Worm (Caenorhabditis elegans): ENCODE results near the gene F59A7.12.
A peak's percentile ranks its signal among the peaks of the same experiment; 100 is the strongest.

F59A7.12 gene

ce11 chrV:1999531-2000094 lies 30.4 kb upstream of the F59A7.12 start, which contains the start of gene alh-5 (continued):
- TF ChIP-seq dmd-6 (GFP tag; IDR thresholded peaks at IDR 0.05) (peak; percentile 35; the same call in 1 of the 2 replicates), ceh-82 (tag; optimal IDR thresholded peaks at IDR 0.05) (no peak), nhr-42 (GFP tag; IDR thresholded peaks at IDR 0.05) (no peak), set-16 (GFP tag; IDR thresholded peaks at IDR 0.05) (no peak), ztf-11 (tag; optimal IDR thresholded peaks at IDR 0.05) (no peak), zip-2 (tag; optimal IDR thresholded peaks at IDR 0.05) (no peak), nhr-41 (GFP tag; IDR thresholded peaks at IDR 0.05) (no peak), spr-3 (GFP tag; optimal IDR thresholded peaks at IDR 0.05) (no peak), Y48G9A.11 (GFP tag; IDR thresholded peaks at IDR 0.05) (no peak), unc-39 (tag; optimal IDR thresholded peaks at IDR 0.05) (no peak), aha-1 (tag) (peak; percentile 40), lin-29 (GFP tag; IDR thresholded peaks at IDR 0.05) (no peak), dmd-9 (GFP tag; IDR thresholded peaks at IDR 0.05) (no peak), ceh-20 (GFP tag; IDR thresholded peaks at IDR 0.05) (no peak), jun-1 (tag; optimal IDR thresholded peaks at IDR 0.05) (no peak), T26A8.4 (GFP tag; IDR thresholded peaks at IDR 0.05) (no peak), lin-1 (GFP tag; IDR thresholded peaks at IDR 0.05) (no peak), madf-9 (GFP tag; conservative IDR thresholded peaks at IDR 0.05) (no peak), attf-4 (tag; optimal IDR thresholded peaks at IDR 0.05) (no peak), ztf-7 (tag; optimal IDR thresholded peaks at IDR 0.05) (no peak), snpc-4 (tag; optimal IDR thresholded peaks at IDR 0.05) (no peak), lsy-2 (tag; optimal IDR thresholded peaks at IDR 0.05) (no peak), mxl-3 (GFP tag; optimal IDR thresholded peaks at IDR 0.05) (no peak), ceh-32 (tag; optimal IDR thresholded peaks at IDR 0.05; ENCODE audit: poor library complexity) (no peak), sdz-12 (GFP tag; optimal IDR thresholded peaks at IDR 0.05) (no peak), lin-13 (GFP tag; optimal IDR thresholded peaks at IDR 0.05) (no peak), dpl-1 (GFP tag; optimal IDR thresholded peaks at IDR 0.05) (no peak), dve-1 (tag; optimal IDR thresholded peaks at IDR 0.05; ENCODE audit: insufficient read depth) (peak; percentile 58), nhr-77 (tag; optimal IDR thresholded peaks at IDR 0.05) (peak; percentile 55), fos-1 (tag; optimal IDR thresholded peaks at IDR 0.05) (no peak), hlh-30 (tag; optimal IDR thresholded peaks at IDR 0.05; ENCODE audit: insufficient read depth) (peak; percentile 68)

DNA sequence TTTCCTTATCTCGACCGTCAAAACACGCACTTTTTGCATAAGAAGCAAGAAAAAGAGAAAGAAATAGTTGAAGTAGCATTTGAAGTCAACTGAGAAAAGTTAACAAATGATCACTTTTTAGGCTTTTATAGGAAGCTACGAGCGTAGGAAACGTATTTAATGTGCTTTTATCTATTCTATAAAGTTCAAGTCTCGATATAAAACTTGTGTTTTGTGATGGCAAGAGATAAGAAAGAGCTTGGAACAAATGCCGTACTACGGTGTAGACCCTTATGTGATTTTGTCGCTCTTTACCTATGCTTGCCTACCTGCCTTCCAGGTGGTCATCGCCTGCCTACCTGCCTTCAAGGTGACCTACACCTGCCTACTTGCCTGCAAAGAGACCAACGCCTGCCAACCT lies 25.7 kb upstream of the F59A7.12 start, which contains the start of gene clec-206:
TSS of gene clec-206 (minus strand) at position 101 of the 400 bp plus-strand sequence.
- no peak for TF ChIP-seq zip-2 (tag; optimal IDR thresholded peaks at IDR 0.05)
- TF ChIP-seq R02D3.7 (tag; optimal IDR thresholded peaks at IDR 0.05) = no peak
- no peak for TF ChIP-seq F26F4.8 (GFP tag; conservative IDR thresholded peaks at IDR 0.05)
- no peak for TF ChIP-seq mep-1 (tag; optimal IDR thresholded peaks at IDR 0.05)
- TF ChIP-seq spr-3 (GFP tag; optimal IDR thresholded peaks at IDR 0.05) = no peak
- no peak for TF ChIP-seq ces-1 (GFP tag; optimal IDR thresholded peaks at IDR 0.05)
- TF ChIP-seq F44E2.7 (GFP tag; IDR thresholded peaks at IDR 0.05) = no peak
- TF ChIP-seq ztf-11 (tag; optimal IDR thresholded peaks at IDR 0.05) = no peak
- TF ChIP-seq fkh-10 (GFP tag; optimal IDR thresholded peaks at IDR 0.05) = no peak
- TF ChIP-seq ceh-20 (GFP tag; IDR thresholded peaks at IDR 0.05) = no peak
- no peak for TF ChIP-seq sdz-12 (GFP tag; optimal IDR thresholded peaks at IDR 0.05)

ce11 chrV:2004659-2005058 lies 25.3 kb upstream of the F59A7.12 start, which contains the start of gene cysl-4:
Gene cysl-4, plus strand, starts transcription at chrV:2004959.
- no peak for TF ChIP-seq lin-15B (tag; optimal IDR thresholded peaks at IDR 0.05)
- TF ChIP-seq unc-62 (GFP tag; optimal IDR thresholded peaks at IDR 0.05 in 1 of 2) = peak in 1 of 2 experiments; percentile 16
- TF ChIP-seq unc-62 (tag; optimal IDR thresholded peaks at IDR 0.05) = no peak

Data from whole organism, L4 larva.